Worm (Caenorhabditis elegans) whole organism, dauer: ENCODE measurements around the gene srb-3.

ENCODE experiments used
- unc-62 ChIP-seq: sonication (generic microtip); optimal IDR thresholded peaks from 2 replicates; lab custom pipeline; 2017; ENCODE audit warnings: missing biosample characterization, missing genetic modification reagents, missing genetic modification characterization

Gene srb-3

ce11 chrII:5166738-5167137 is at the start of gene srb-3:
Gene srb-3, minus strand, starts transcription at chrII:5166838.
- no peak for TF ChIP-seq unc-62 (GFP tag; lab: Kevin White, UChicago)

ce11 chrII:5212675-5213074 is 46.0 kb upstream of the srb-3 start, which contains the start of gene C34F11.1:
Gene C34F11.1, plus strand, starts transcription at chrII:5212975.
- no peak for TF ChIP-seq unc-62 (GFP tag; lab: Kevin White, UChicago)

ce11 chrII:5211970-5212369 is 45.3 kb upstream of the srb-3 start, which contains the start of gene C34F11.2:
Gene C34F11.2, plus strand, starts transcription at chrII:5212270.
- no peak for TF ChIP-seq unc-62 (GFP tag; lab: Kevin White, UChicago)

- TF ChIP-seq unc-62 (GFP tag; lab: Kevin White, UChicago): no peak
These were observed 44.2 kb upstream of the srb-3 start, which contains the start of gene C34F11.8 for ce11 chrII:5210830-5211229. Gene C34F11.8, minus strand, starts transcription at chrII:5210964.

ce11 chrII:5209122-5209521 is 42.5 kb upstream of the srb-3 start:
- no peak for TF ChIP-seq unc-62 (GFP tag; lab: Kevin White, UChicago)

ce11 chrII:5205286-5205685 is 38.6 kb upstream of the srb-3 start:
- no peak for TF ChIP-seq unc-62 (GFP tag; lab: Kevin White, UChicago)

ce11 chrII:5202930-5203329 is 36.3 kb upstream of the srb-3 start, which contains the start of gene ampd-1:
Gene ampd-1, plus strand, starts transcription at chrII:5203322.
- no peak for TF ChIP-seq unc-62 (GFP tag; lab: Kevin White, UChicago)

ce11 chrII:5201922-5202562 is 35.4 kb upstream of the srb-3 start:
- TF ChIP-seq unc-62 (GFP tag; lab: Kevin White, UChicago): no peak

- TF ChIP-seq unc-62 (GFP tag; lab: Kevin White, UChicago): no peak
These were observed 34.4 kb upstream of the srb-3 start for ce11 chrII:5200987-5201582.

- no peak for TF ChIP-seq unc-62 (GFP tag; lab: Kevin White, UChicago)
These were observed 32.9 kb upstream of the srb-3 start, which contains the start of gene msp-50 for ce11 chrII:5199497-5199896. Gene msp-50, plus strand, starts transcription at chrII:5199797.

- no peak for TF ChIP-seq unc-62 (GFP tag; lab: Kevin White, UChicago)
These were observed 28.9 kb upstream of the srb-3 start, which contains the start of gene C34F11.5 for ce11 chrII:5195504-5195903. Gene C34F11.5, plus strand, starts transcription at chrII:5195804.

ce11 chrII:5194066-5194465 is 27.4 kb upstream of the srb-3 start, which contains the start of gene msp-49:
Gene msp-49, plus strand, starts transcription at chrII:5194366.
- no peak for TF ChIP-seq unc-62 (GFP tag; lab: Kevin White, UChicago)

- no peak for TF ChIP-seq unc-62 (GFP tag; lab: Kevin White, UChicago)
These were observed 25.1 kb upstream of the srb-3 start for ce11 chrII:5191766-5192165.

ce11 chrII:5187934-5188333 is 21.3 kb upstream of the srb-3 start:
- TF ChIP-seq unc-62 (GFP tag; lab: Kevin White, UChicago): no peak

ce11 chrII:5187469-5187868 is 20.8 kb upstream of the srb-3 start, which contains the start of gene crh-2:
Gene crh-2, minus strand, starts transcription at chrII:5187569.
- no peak for TF ChIP-seq unc-62 (GFP tag; lab: Kevin White, UChicago)

ce11 chrII:5186870-5187269 is 20.2 kb upstream of the srb-3 start:
- TF ChIP-seq unc-62 (GFP tag; lab: Kevin White, UChicago): no peak
